Fruit fly (Drosophila melanogaster) whole organism, wandering third instar larva: ENCODE results near the gene CG14277.

Experiments used
- N ChIP-seq: fragments of >200 bp; optimal IDR thresholded peaks from 2 replicates; lab custom pipeline; 2018; ENCODE audit warnings: missing biosample characterization, missing external identifiers, missing genetic modification characterization
- OdsH ChIP-seq: fragments of 200-800 bp; sonication (Bioruptor generic); optimal IDR thresholded peaks from 2 replicates; lab custom pipeline; 2016; ENCODE audit warnings: missing biosample characterization, mild to moderate bottlenecking, missing genetic modification characterization
- ey ChIP-seq: fragments of 200-800 bp; sonication (Bioruptor generic); optimal IDR thresholded peaks from 2 replicates; lab custom pipeline; 2016; ENCODE audit warnings: missing biosample characterization, missing genetic modification characterization

DNA sequence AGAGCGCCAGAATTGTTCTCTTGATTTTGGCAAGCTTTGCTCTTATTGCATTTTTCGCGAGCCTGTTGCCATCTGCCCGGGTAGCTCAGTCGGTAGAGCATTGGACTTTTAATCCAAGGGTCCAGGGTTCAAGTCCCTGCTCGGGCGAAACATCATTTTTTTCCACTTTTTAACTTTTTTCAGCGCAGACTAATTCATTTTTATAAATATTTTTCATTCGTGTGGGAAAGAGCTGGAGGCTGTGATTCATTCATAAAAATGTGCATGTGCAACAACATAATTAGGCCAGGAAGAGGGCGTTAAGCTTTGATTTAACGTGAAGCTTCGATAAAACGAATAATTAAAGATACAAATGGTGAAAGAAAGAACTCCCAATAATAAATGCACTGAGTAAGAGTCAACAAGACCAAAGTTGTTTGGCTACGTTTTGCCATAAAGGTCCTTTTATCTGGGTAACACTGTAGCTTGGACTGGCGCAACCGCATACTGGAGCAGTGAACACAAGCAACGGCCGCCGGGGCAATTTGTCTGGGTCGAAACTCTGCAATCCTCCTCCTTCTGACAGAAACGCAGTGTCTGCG is 48.5 kb downstream of the CG14277 start:
- TF ChIP-seq N (GFP tag; lab: Kevin White, UChicago) (no peak), OdsH (peak; percentile 83), ey (peak; percentile 85)
